Fruit fly (Drosophila melanogaster) whole organism, embryonic: ENCODE data around the gene Alp4.

ENCODE experiments used
- Atf6 ChIP-seq: fragments of 200-800 bp; sonication (Bioruptor generic); IDR thresholded peaks from 2 replicates; pipeline ENCODE4 v1.3.6; 2022; ENCODE audit warnings: missing biosample characterization, missing genetic modification characterization
- B-H2 ChIP-seq: fragments of 200-800 bp; sonication (Bioruptor generic); optimal IDR thresholded peaks from 2 replicates; lab custom pipeline; 2018; ENCODE audit warnings: missing biosample characterization, mild to moderate bottlenecking, missing genetic modification characterization
- C15 ChIP-seq: fragments of 200-800 bp; sonication (Bioruptor generic); IDR thresholded peaks from 3 replicates; pipeline ENCODE4 v1.3.6; 2022; ENCODE audit warnings: missing biosample characterization, missing genetic modification characterization
- CG10209 ChIP-seq: fragments of 200-800 bp; sonication (Bioruptor generic); optimal IDR thresholded peaks from 3 replicates; lab custom pipeline; 2017; ENCODE audit warnings: missing biosample characterization, mild to moderate bottlenecking, missing genetic modification characterization, missing genetic modification reagents
- CG10543 ChIP-seq: fragments of 200-800 bp; sonication (Bioruptor generic); optimal IDR thresholded peaks from 3 replicates; lab custom pipeline; 2017; ENCODE audit warnings: missing biosample characterization, mild to moderate bottlenecking, missing genetic modification characterization, moderate library complexity
- CG12071 ChIP-seq: fragments of 200-800 bp; sonication (Bioruptor generic); optimal IDR thresholded peaks from 3 replicates; lab custom pipeline; 2018; ENCODE audit warnings: missing biosample characterization, mild to moderate bottlenecking, missing genetic modification characterization
- CG12155 ChIP-seq: fragments of 200-800 bp; sonication (Bioruptor generic); optimal IDR thresholded peaks from 3 replicates; lab custom pipeline; 2016; ENCODE audit warnings: missing biosample characterization, missing genetic modification characterization
- CG12236 ChIP-seq: fragments of 200-800 bp; sonication (Bioruptor generic); optimal IDR thresholded peaks from 2 replicates; lab custom pipeline; 2016; ENCODE audit warnings: missing biosample characterization, missing genetic modification characterization
- CG15269 ChIP-seq: fragments of 200-800 bp; sonication (Bioruptor generic); optimal IDR thresholded peaks from 2 replicates; lab custom pipeline; 2018; ENCODE audit warnings: missing biosample characterization, mild to moderate bottlenecking, missing genetic modification characterization, moderate library complexity
- CG17802 ChIP-seq: fragments of 200-800 bp; sonication (Bioruptor generic); optimal IDR thresholded peaks from 2 replicates; lab custom pipeline; 2018; ENCODE audit warnings: missing biosample characterization, mild to moderate bottlenecking, missing genetic modification characterization, moderate library complexity
- CG17912 ChIP-seq: fragments of 200-800 bp; sonication (Bioruptor generic); optimal IDR thresholded peaks from 2 replicates; lab custom pipeline; 2018; ENCODE audit warnings: missing biosample characterization, mild to moderate bottlenecking, missing genetic modification characterization
- CG32532 ChIP-seq: fragments of 200-800 bp; sonication (Bioruptor generic); IDR thresholded peaks from 2 replicates; pipeline ENCODE4 v1.3.6; 2022; ENCODE audit warnings: missing biosample characterization, missing genetic modification characterization
- CG3281 ChIP-seq: fragments of 200-800 bp; sonication (Bioruptor generic); optimal IDR thresholded peaks from 3 replicates; lab custom pipeline; 2017; ENCODE audit warnings: missing biosample characterization, mild to moderate bottlenecking, missing genetic modification characterization
- CG34422 ChIP-seq: fragments of 200-800 bp; sonication (Bioruptor generic); IDR thresholded peaks from 3 replicates; pipeline ENCODE4 v1.3.6; 2022; ENCODE audit warnings: missing biosample characterization, missing genetic modification characterization
- CG3726 ChIP-seq: fragments of 200-800 bp; sonication (Bioruptor generic); IDR thresholded peaks from 3 replicates; pipeline ENCODE4, ENCODE4 v1.3.6; 2022; ENCODE audit warnings: missing biosample characterization, missing genetic modification characterization
- CG3847 ChIP-seq: fragments of 200-800 bp; sonication (Bioruptor generic); IDR thresholded peaks from 2 replicates; pipeline ENCODE4 v1.3.6; 2022; ENCODE audit warnings: missing biosample characterization, missing genetic modification characterization
- CG4328 ChIP-seq: fragments of 200-800 bp; sonication (Bioruptor generic); optimal IDR thresholded peaks from 3 replicates; lab custom pipeline; 2017; ENCODE audit warnings: missing biosample characterization, missing genetic modification reagents, missing genetic modification characterization
- CG4617 ChIP-seq: fragments of 200-800 bp; sonication (Bioruptor generic); optimal IDR thresholded peaks from 3 replicates; lab custom pipeline; 2016; ENCODE audit warnings: missing biosample characterization, missing genetic modification characterization, borderline replicate concordance
- CG5245 ChIP-seq: fragments of 200-800 bp; sonication (Bioruptor generic); optimal IDR thresholded peaks from 3 replicates; lab custom pipeline; 2016; ENCODE audit warnings: missing biosample characterization, missing genetic modification characterization
- CG6765 ChIP-seq: fragments of 200-800 bp; sonication (Bioruptor generic); optimal IDR thresholded peaks from 3 replicates; lab custom pipeline; 2017; ENCODE audit warnings: missing biosample characterization, mild to moderate bottlenecking, missing genetic modification characterization
- CG6791 ChIP-seq: fragments of 200-800 bp; sonication (Bioruptor generic); IDR thresholded peaks from 3 replicates; pipeline ENCODE4 v1.3.6; 2022; ENCODE audit warnings: missing biosample characterization, missing genetic modification characterization; ENCODE audit not compliant: partially characterized antibody
- CG7372 ChIP-seq: fragments of 200-800 bp; sonication (Bioruptor generic); IDR thresholded peaks from 2 replicates; pipeline ENCODE4 v1.3.6; 2022; ENCODE audit warnings: missing biosample characterization, missing genetic modification characterization
- CG9609 ChIP-seq: fragments of 200-800 bp; sonication (Bioruptor generic); optimal IDR thresholded peaks from 3 replicates; lab custom pipeline; 2016; ENCODE audit warnings: missing biosample characterization, missing genetic modification characterization
- CG9797 ChIP-seq: fragments of 200-800 bp; sonication (Bioruptor generic); optimal IDR thresholded peaks from 3 replicates; lab custom pipeline; 2018; ENCODE audit warnings: missing biosample characterization, mild to moderate bottlenecking, missing genetic modification characterization
- CG9817 ChIP-seq: fragments of 200-800 bp; sonication (Bioruptor generic); optimal IDR thresholded peaks from 2 replicates; lab custom pipeline; 2018; ENCODE audit warnings: missing biosample characterization, mild to moderate bottlenecking, missing genetic modification characterization, moderate library complexity
- D ChIP-seq, 2 experiments: fragments of 200-800 bp in 1 of 2; fragments of >200 bp in 1 of 2; sonication (Bioruptor generic) in 1 of 2; optimal IDR thresholded peaks; 2 replicates in 1 of 2; 3 replicates in 1 of 2; lab custom pipeline; 2017; ENCODE audit warnings: mild to moderate bottlenecking in 1 of 2, missing biosample characterization in 1 of 2, missing genetic modification characterization in 1 of 2, missing genetic modification reagents in 1 of 2
- Drgx ChIP-seq: fragments of 200-800 bp; sonication (Bioruptor generic); IDR thresholded peaks from 2 replicates; pipeline ENCODE4 v1.3.6; 2022; ENCODE audit warnings: missing biosample characterization, missing genetic modification characterization
- Fer3 ChIP-seq: fragments of 200-800 bp; sonication (Bioruptor generic); optimal IDR thresholded peaks from 2 replicates; lab custom pipeline; 2018; ENCODE audit warnings: missing biosample characterization, mild to moderate bottlenecking, missing genetic modification characterization, moderate library complexity
- H15 ChIP-seq: fragments of 200-800 bp; sonication (Bioruptor generic); IDR thresholded peaks from 3 replicates; pipeline ENCODE4 v1.3.6; 2022; ENCODE audit warnings: missing biosample characterization, missing genetic modification characterization
- HHEX ChIP-seq: fragments of 200-800 bp; sonication (Bioruptor generic); optimal IDR thresholded peaks from 3 replicates; lab custom pipeline; 2017; ENCODE audit warnings: missing biosample characterization, mild to moderate bottlenecking, missing genetic modification characterization, missing genetic modification reagents
- Med ChIP-seq: fragments of 200-800 bp; sonication (Bioruptor generic); peaks from one replicate; lab custom pipeline; 2016; ENCODE audit warnings: missing biosample characterization, missing genetic modification characterization, mild to moderate bottlenecking, inconsistent platforms, moderate library complexity
- Meics ChIP-seq: fragments of 200-800 bp; sonication (Bioruptor generic); optimal IDR thresholded peaks from 2 replicates; lab custom pipeline; 2017; ENCODE audit warnings: missing biosample characterization, mild to moderate bottlenecking, missing genetic modification characterization
- NFAT ChIP-seq: fragments of 200-800 bp; sonication (Bioruptor generic); IDR thresholded peaks from 2 replicates; pipeline ENCODE4 v1.3.6; 2022; ENCODE audit warnings: missing biosample characterization, missing genetic modification characterization
- Ptx1 ChIP-seq: fragments of 200-800 bp; sonication (Bioruptor generic); IDR thresholded peaks from 2 replicates; pipeline ENCODE4 v1.3.6; 2022; ENCODE audit warnings: missing biosample characterization, missing genetic modification characterization
- Trl ChIP-seq, 3 experiments: fragments of >200 bp in 2 of 3; fragments of 200-800 bp in 1 of 3; sonication (Bioruptor generic) in 1 of 3; optimal IDR thresholded peaks; 2 replicates in 1 of 3; 3 replicates in 2 of 3; lab custom pipeline; 2016 to 2017; ENCODE audit warnings: missing biosample characterization in 1 of 3, missing genetic modification characterization in 1 of 3
- cad ChIP-seq: fragments of >200 bp; optimal IDR thresholded peaks from 2 replicates; lab custom pipeline; 2017; ENCODE audit warnings: missing biosample characterization, missing genetic modification characterization
- cwo ChIP-seq: fragments of 200-800 bp; sonication (Bioruptor generic); optimal IDR thresholded peaks from 3 replicates; lab custom pipeline; 2017; ENCODE audit warnings: missing biosample characterization, missing genetic modification characterization, mild to moderate bottlenecking, moderate library complexity, missing genetic modification reagents
- fd3F ChIP-seq: fragments of 200-800 bp; sonication (Bioruptor generic); optimal IDR thresholded peaks from 2 replicates; lab custom pipeline; 2018; ENCODE audit warnings: missing biosample characterization, mild to moderate bottlenecking, missing genetic modification characterization, moderate library complexity
- grau ChIP-seq: fragments of 200-800 bp; optimal IDR thresholded peaks from 3 replicates; lab custom pipeline; 2019; ENCODE audit warnings: missing biosample characterization, mild to moderate bottlenecking, missing genetic modification characterization, moderate library complexity
- hth ChIP-seq: fragments of >200 bp; optimal IDR thresholded peaks from 2 replicates; lab custom pipeline; 2017; ENCODE audit warnings: inconsistent platforms
- jumu ChIP-seq: fragments of 200-800 bp; sonication (Bioruptor generic); optimal IDR thresholded peaks from 3 replicates; lab custom pipeline; 2016; ENCODE audit warnings: missing biosample characterization, missing genetic modification characterization
- oc ChIP-seq: fragments of 200-800 bp; sonication (Bioruptor generic); optimal IDR thresholded peaks from 2 replicates; lab custom pipeline; 2018; ENCODE audit warnings: missing biosample characterization, mild to moderate bottlenecking, missing genetic modification characterization, moderate library complexity
- pita ChIP-seq: fragments of 200-800 bp; sonication (Bioruptor generic); optimal IDR thresholded peaks from 2 replicates; lab custom pipeline; 2017; ENCODE audit warnings: missing biosample characterization, mild to moderate bottlenecking, missing genetic modification characterization
- stc ChIP-seq: fragments of 200-800 bp; sonication (Bioruptor generic); IDR thresholded peaks from 2 replicates; pipeline ENCODE4 v1.3.6; 2022; ENCODE audit warnings: missing biosample characterization, missing genetic modification characterization
- tgo ChIP-seq: fragments of 200-800 bp; sonication (Bioruptor generic); IDR thresholded peaks from 3 replicates; pipeline ENCODE4 v1.3.6; 2022; ENCODE audit warnings: missing biosample characterization, missing genetic modification characterization
- tin ChIP-seq: fragments of 200-800 bp; sonication (Bioruptor generic); optimal IDR thresholded peaks from 3 replicates; lab custom pipeline; 2016; ENCODE audit warnings: missing biosample characterization, missing genetic modification characterization
- wek ChIP-seq: fragments of 200-800 bp; sonication (Bioruptor generic); optimal IDR thresholded peaks from 3 replicates; lab custom pipeline; 2018; ENCODE audit warnings: missing biosample characterization, mild to moderate bottlenecking, missing genetic modification characterization, moderate library complexity
- zen2 ChIP-seq: fragments of 200-800 bp; sonication (Bioruptor generic); IDR thresholded peaks from 3 replicates; pipeline ENCODE4 v1.3.6; 2022; ENCODE audit warnings: missing biosample characterization, missing genetic modification characterization; ENCODE audit not compliant: partially characterized antibody

Alp4 gene

dm6 chr3R:31038473-31039424, 10.0 kb upstream of the Alp4 start, which contains the start of gene CanA1 (continued):
- TF ChIP-seq HHEX (GFP tag; lab: Kevin White, UChicago) (no peak), CG3726 (GFP tag; lab: Robert Waterston, UW) (no peak), CG12155 (GFP tag; lab: Kevin White, UChicago) (no peak), CG9609 (GFP tag; lab: Kevin White, UChicago) (no peak), CG3281 (GFP tag; lab: Kevin White, UChicago) (peak; percentile 21), grau (tag; lab: Kevin White, UChicago) (peak; percentile 23), Trl (optimal IDR thresholded peaks at IDR 0.05; lab: Kevin White, UChicago) (peak in 1 of 2 experiments; percentile 4), Trl (GFP tag; optimal IDR thresholded peaks at IDR 0.05; lab: Kevin White, UChicago) (no peak), hth (lab: Kevin White, UChicago) (no peak), CG9797 (no peak), CG10543 (GFP tag; lab: Kevin White, UChicago) (peak; percentile 52), CG34422 (GFP tag; lab: Robert Waterston, UW) (no peak), oc (tag; lab: Kevin White, UChicago) (no peak), tin (GFP tag; lab: Kevin White, UChicago) (no peak), Fer3 (tag; lab: Kevin White, UChicago) (no peak), CG12236 (no peak), D (optimal IDR thresholded peaks at IDR 0.05; lab: Kevin White, UChicago) (no peak), D (GFP tag; optimal IDR thresholded peaks at IDR 0.05; lab: Kevin White, UChicago) (no peak), zen2 (GFP tag; lab: Robert Waterston, UW) (no peak), CG9817 (tag; lab: Kevin White, UChicago) (peak; percentile 3), CG12071 (GFP tag; lab: Kevin White, UChicago) (no peak), Atf6 (GFP tag; lab: Robert Waterston, UW) (0 out of 2 replicates have a peak, but pooled peaks have one; percentile 14), B-H2 (GFP tag; lab: Kevin White, UChicago) (no peak), cwo (GFP tag; lab: Kevin White, UChicago) (peak; percentile 9), CG4617 (GFP tag; lab: Kevin White, UChicago) (no peak), CG7372 (no peak), Drgx (GFP tag; lab: Robert Waterston, UW) (no peak), jumu (GFP tag; lab: Kevin White, UChicago) (no peak), CG15269 (peak; percentile 44), Ptx1 (GFP tag; lab: Robert Waterston, UW) (0 out of 2 replicates have a peak, but pooled peaks have one; percentile 23), H15 (GFP tag; lab: Robert Waterston, UW) (no peak), fd3F (no peak), NFAT (GFP tag; lab: Robert Waterston, UW) (no peak), CG17802 (tag; lab: Kevin White, UChicago) (no peak), CG3847 (GFP tag; lab: Robert Waterston, UW) (peak; percentile 39; the same call in 1 of the 2 replicates), CG17912 (GFP tag; lab: Kevin White, UChicago) (no peak), cad (GFP tag; lab: Kevin White, UChicago) (no peak), wek (GFP tag; lab: Kevin White, UChicago) (no peak), CG4328 (GFP tag; lab: Kevin White, UChicago) (no peak), CG5245 (GFP tag; lab: Kevin White, UChicago) (no peak), Meics (peak; percentile 24), tgo (GFP tag; lab: Robert Waterston, UW) (peak; percentile 13; the same call in 2 of the 3 replicates), Med (peak; percentile 38), CG6765 (no peak), C15 (no peak), CG6791 (GFP tag; lab: Robert Waterston, UW) (no peak), pita (GFP tag; lab: Kevin White, UChicago) (no peak), stc (GFP tag; lab: Robert Waterston, UW) (no peak), CG10209 (GFP tag; lab: Kevin White, UChicago) (no peak), CG32532 (GFP tag; lab: Robert Waterston, UW) (peak; percentile 59; the same call in 1 of the 2 replicates)
